Fruit fly (Drosophila melanogaster) whole organism, adult: ENCODE results near the gene sxe2.

Source experiments
- CG11617 ChIP-seq: fragments of 200-800 bp; sonication (Bioruptor generic); optimal IDR thresholded peaks from 2 replicates; lab custom pipeline; 2017; ENCODE audit warnings: mild to moderate bottlenecking, missing biosample characterization, missing genetic modification reagents, missing genetic modification characterization
- CG14711 ChIP-seq: fragments of 200-800 bp; sonication (Bioruptor generic); optimal IDR thresholded peaks from 2 replicates; lab custom pipeline; 2018; ENCODE audit warnings: missing biosample characterization, mild to moderate bottlenecking, missing genetic modification characterization, moderate library complexity
- CG1620 ChIP-seq: fragments of 200-800 bp; sonication (Bioruptor generic); optimal IDR thresholded peaks from 2 replicates; lab custom pipeline; 2016; ENCODE audit warnings: missing biosample characterization, missing genetic modification characterization
- Clk ChIP-seq: fragments of 200-800 bp; sonication (Bioruptor generic); optimal IDR thresholded peaks from 2 replicates; lab custom pipeline; 2017; ENCODE audit warnings: missing biosample characterization, missing genetic modification characterization
- cnc ChIP-seq, 2 experiments: fragments of >200 bp; optimal IDR thresholded peaks; 2 replicates each; lab custom pipeline; 2017
- kay ChIP-seq: fragments of 200-800 bp; sonication (Bioruptor generic); peaks from one replicate; lab custom pipeline; 2016; ENCODE audit warnings: missing biosample characterization, missing genetic modification characterization, borderline replicate concordance

dm6 chr3R:16042900-16043548, 40.7 kb upstream of the sxe2 start, which contains the start of gene Jhbp4:
- TF ChIP-seq CG1620 (GFP tag; lab: Kevin White, UChicago) (no peak), CG11617 (no peak), cnc (optimal IDR thresholded peaks at IDR 0.05; lab: Kevin White, UChicago) (no peak), Clk (GFP tag; lab: Kevin White, UChicago) (no peak), CG14711 (tag; lab: Kevin White, UChicago) (no peak), kay (GFP tag; lab: Kevin White, UChicago) (no peak)
